Worm (Caenorhabditis elegans) whole organism, mixed stage, embryonic: ENCODE data around the gene math-20.
"Not testable (repeated sequence)": the region's sequence is repeated elsewhere in the genome, so short reads cannot be mapped to it uniquely, and the experiment has no call there.

Experiments used
- bed-3 ChIP-seq: fragments of 200-800 bp; sonication (Bioruptor generic); optimal IDR thresholded peaks from 3 replicates; lab custom pipeline; 2018; ENCODE audit warnings: mild to moderate bottlenecking, missing genetic modification characterization, moderate library complexity, missing compliant biosample characterization
- cnd-1 ChIP-seq: fragments of 200-800 bp; sonication (Bioruptor generic); optimal IDR thresholded peaks from 2 replicates; lab custom pipeline; 2018; ENCODE audit warnings: mild to moderate bottlenecking, missing genetic modification characterization, missing compliant biosample characterization
- mab-5 ChIP-seq: fragments of 150-350 bp; optimal IDR thresholded peaks from 2 replicates; lab custom pipeline; 2014; ENCODE audit warnings: missing biosample characterization, missing genetic modification characterization
- nhr-237 ChIP-seq: fragments of 150-350 bp; optimal IDR thresholded peaks from 2 replicates; lab custom pipeline; 2014; ENCODE audit warnings: missing biosample characterization, missing genetic modification characterization
- pha-4 ChIP-seq: fragments of 150-350 bp; optimal IDR thresholded peaks from 2 replicates; lab custom pipeline; 2018; ENCODE audit warnings: missing biosample characterization, missing genetic modification reagents, missing genetic modification characterization
- sem-2 ChIP-seq: fragments of 200-800 bp; sonication (Bioruptor generic); optimal IDR thresholded peaks from 2 replicates; lab custom pipeline; 2018; ENCODE audit warnings: mild to moderate bottlenecking, missing genetic modification characterization, missing compliant biosample characterization
- unc-120 ChIP-seq: sonication (generic microtip); optimal IDR thresholded peaks from 2 replicates; lab custom pipeline; 2017; ENCODE audit warnings: missing genetic modification characterization, missing compliant biosample characterization; ENCODE audit not compliant: poor library complexity, severe bottlenecking

The math-20 gene

DNA sequence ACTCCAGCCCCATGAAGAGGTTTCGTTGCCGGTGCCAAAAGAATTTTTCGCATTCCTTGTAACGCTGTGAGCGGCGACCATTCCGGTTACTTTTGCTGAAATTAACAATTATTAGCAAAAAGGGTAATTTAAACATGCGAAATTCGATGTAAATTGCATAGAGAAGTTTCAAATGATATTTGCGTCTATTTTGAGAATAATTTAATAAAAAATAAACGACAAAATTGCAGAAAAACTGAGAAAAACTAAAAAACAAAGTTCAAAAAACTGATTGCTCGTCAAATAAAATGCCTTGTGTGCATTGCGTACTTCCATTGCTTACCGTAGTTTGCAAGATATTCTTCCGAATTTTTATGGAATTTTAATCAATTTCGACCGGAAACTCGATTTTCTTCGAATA, 49.2 kb downstream of the math-20 start, which contains the start of gene bath-24:
TSS of gene bath-24 (minus strand) at position 101 of the 400 bp plus-strand sequence.
- TF ChIP-seq unc-120 (tag; lab: Kevin White, UChicago) (no peak), nhr-237 (tag; lab: Kevin White, UChicago) (no peak), pha-4 (tag; lab: Kevin White, UChicago) (no peak), mab-5 (no peak)

DNA sequence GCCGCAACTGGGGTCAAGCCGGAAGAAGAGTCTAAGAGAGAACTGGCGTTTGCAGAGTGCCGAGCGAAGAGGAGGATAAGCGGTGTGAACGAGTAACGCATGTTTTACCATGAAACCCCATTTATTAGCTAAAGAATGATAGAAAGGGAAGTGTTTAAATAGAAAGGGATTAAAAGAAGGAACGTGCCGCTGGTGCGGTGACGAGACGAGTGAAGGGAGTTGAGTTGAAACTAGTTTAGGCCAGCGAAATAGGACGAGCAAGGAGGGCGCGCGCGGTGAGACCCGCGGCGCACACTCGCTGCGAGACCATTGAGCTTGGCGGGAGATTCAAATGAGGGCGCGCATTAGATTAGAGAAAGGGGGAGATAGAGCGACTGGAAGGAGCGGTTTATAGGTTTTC, 50.2 kb downstream of the math-20 start, which contains the start of gene math-1:
TSS of gene math-1 (minus strand) at position 101 of the 400 bp plus-strand sequence.
- TF ChIP-seq cnd-1; sem-2 (GFP tag; lab: Kevin White, UChicago); bed-3: not testable (repeated sequence)
